Worm (Caenorhabditis elegans): ENCODE data around the gene hsp-1.

DNA sequence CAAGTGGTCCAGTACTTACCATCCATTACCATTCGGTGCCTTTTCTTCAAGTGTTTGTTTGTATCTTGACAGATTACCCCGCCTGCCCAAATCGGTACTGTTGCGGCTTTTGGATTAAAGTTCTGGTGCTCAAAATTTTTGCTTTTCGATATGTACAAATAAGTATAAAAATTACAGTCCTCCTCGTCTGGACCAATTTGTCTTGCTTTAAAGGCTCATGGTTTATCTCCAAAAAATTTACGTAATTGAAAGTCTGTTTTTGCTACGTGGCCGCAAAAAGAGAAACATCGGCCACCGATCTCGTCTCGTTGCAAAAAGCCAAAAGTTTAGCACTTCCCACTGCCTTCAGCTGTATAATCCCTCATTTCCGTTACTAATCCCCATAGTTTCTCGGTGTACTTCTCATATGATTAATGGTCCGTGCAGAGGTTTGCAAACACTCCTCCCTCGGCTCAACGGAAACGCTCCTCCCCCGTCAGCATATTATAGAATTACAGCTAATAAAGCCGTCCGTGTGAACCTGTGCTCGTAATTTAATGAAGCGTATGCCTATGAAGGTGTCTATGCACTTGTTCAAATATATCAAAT lies 11.4 kb upstream of the hsp-1 start:
- TF ChIP-seq ceh-31 (tag; optimal IDR thresholded peaks at IDR 0.05) (no peak), fax-1 (tag; optimal IDR thresholded peaks at IDR 0.05) (no peak), unc-86 (tag; optimal IDR thresholded peaks at IDR 0.05) (no peak)
